Fruit fly (Drosophila melanogaster) whole organism, embryonic: Measurements from ENCODE around the gene CG8173.

Experiments
- Asciz ChIP-seq: fragments of 200-800 bp; sonication (Bioruptor generic); optimal IDR thresholded peaks from 2 replicates; lab custom pipeline; 2017; ENCODE audit warnings: missing biosample characterization, mild to moderate bottlenecking, missing genetic modification characterization, missing genetic modification reagents
- Blimp-1 ChIP-seq: fragments of 200-800 bp; sonication (Bioruptor generic); optimal IDR thresholded peaks from 3 replicates; lab custom pipeline; 2018; ENCODE audit warnings: missing biosample characterization, missing genetic modification characterization, mild to moderate bottlenecking, moderate library complexity, missing genetic modification reagents
- CG11456 ChIP-seq: fragments of 200-800 bp; sonication (Bioruptor generic); IDR thresholded peaks from 3 replicates; pipeline ENCODE4 v1.3.6; 2022; ENCODE audit warnings: missing biosample characterization, missing genetic modification characterization
- CG11695 ChIP-seq: fragments of 200-800 bp; sonication (Bioruptor generic); IDR thresholded peaks from 3 replicates; pipeline ENCODE4 v1.3.6; 2022; ENCODE audit warnings: missing biosample characterization, missing genetic modification characterization
- CG12071 ChIP-seq: fragments of 200-800 bp; sonication (Bioruptor generic); optimal IDR thresholded peaks from 3 replicates; lab custom pipeline; 2018; ENCODE audit warnings: missing biosample characterization, mild to moderate bottlenecking, missing genetic modification characterization
- CG12104 ChIP-seq: fragments of 200-800 bp; sonication (Bioruptor generic); optimal IDR thresholded peaks from 3 replicates; lab custom pipeline; 2016; ENCODE audit warnings: missing biosample characterization, missing genetic modification characterization
- CG13624 ChIP-seq: fragments of 200-800 bp; sonication (Bioruptor generic); optimal IDR thresholded peaks from 2 replicates; lab custom pipeline; 2016; ENCODE audit warnings: missing biosample characterization, missing genetic modification characterization
- CG1602 ChIP-seq: fragments of 200-800 bp; sonication (Bioruptor generic); optimal IDR thresholded peaks from 3 replicates; lab custom pipeline; 2016; ENCODE audit warnings: missing biosample characterization, missing genetic modification characterization
- CG1603 ChIP-seq: fragments of 200-800 bp; sonication (Bioruptor generic); optimal IDR thresholded peaks from 2 replicates; lab custom pipeline; 2019; ENCODE audit warnings: missing biosample characterization, mild to moderate bottlenecking, missing genetic modification characterization, moderate library complexity
- CG16815 ChIP-seq: fragments of 200-800 bp; sonication (Bioruptor generic); optimal IDR thresholded peaks from 3 replicates; lab custom pipeline; 2017; ENCODE audit warnings: missing biosample characterization, mild to moderate bottlenecking, missing genetic modification characterization
- CG17361 ChIP-seq: fragments of 200-800 bp; sonication (Bioruptor generic); IDR thresholded peaks from 3 replicates; pipeline ENCODE4 v1.3.6; 2022; ENCODE audit warnings: missing biosample characterization, missing genetic modification characterization
- CG17802 ChIP-seq: fragments of 200-800 bp; sonication (Bioruptor generic); optimal IDR thresholded peaks from 2 replicates; lab custom pipeline; 2018; ENCODE audit warnings: missing biosample characterization, mild to moderate bottlenecking, missing genetic modification characterization, moderate library complexity
- CG18619 ChIP-seq: fragments of 200-800 bp; sonication (Bioruptor generic); optimal IDR thresholded peaks from 3 replicates; lab custom pipeline; 2017; ENCODE audit warnings: missing biosample characterization, mild to moderate bottlenecking, missing genetic modification characterization
- CG18764 ChIP-seq: fragments of 200-800 bp; sonication (Bioruptor generic); optimal IDR thresholded peaks from 3 replicates; lab custom pipeline; 2016; ENCODE audit warnings: missing biosample characterization, missing genetic modification characterization
- CG2129 ChIP-seq: fragments of 200-800 bp; sonication (Bioruptor generic); IDR thresholded peaks from 2 replicates; pipeline ENCODE4 v1.3.6; 2022; ENCODE audit warnings: missing biosample characterization, missing genetic modification characterization; ENCODE audit not compliant: partially characterized antibody
- CG2678 ChIP-seq: fragments of 200-800 bp; sonication (Bioruptor generic); optimal IDR thresholded peaks from 3 replicates; lab custom pipeline; 2019; ENCODE audit warnings: missing biosample characterization, mild to moderate bottlenecking, missing genetic modification characterization, moderate library complexity
- CG30431 ChIP-seq: fragments of 200-800 bp; sonication (Bioruptor generic); optimal IDR thresholded peaks from 2 replicates; lab custom pipeline; 2017; ENCODE audit warnings: missing biosample characterization, missing genetic modification characterization
- CG3065 ChIP-seq: fragments of 200-800 bp; sonication (Bioruptor generic); optimal IDR thresholded peaks from 2 replicates; lab custom pipeline; 2016; ENCODE audit warnings: missing biosample characterization, missing genetic modification characterization
- CG6272 ChIP-seq: fragments of 200-800 bp; sonication (Bioruptor generic); IDR thresholded peaks from 2 replicates; pipeline ENCODE4 v1.3.6; 2022; ENCODE audit warnings: missing biosample characterization, missing genetic modification characterization
- CG6791 ChIP-seq: fragments of 200-800 bp; sonication (Bioruptor generic); IDR thresholded peaks from 3 replicates; pipeline ENCODE4 v1.3.6; 2022; ENCODE audit warnings: missing biosample characterization, missing genetic modification characterization; ENCODE audit not compliant: partially characterized antibody
- CG7745 ChIP-seq: fragments of 200-800 bp; sonication (Bioruptor generic); optimal IDR thresholded peaks from 2 replicates; lab custom pipeline; 2018; ENCODE audit warnings: missing biosample characterization, mild to moderate bottlenecking, missing genetic modification characterization, moderate library complexity
- CG8924 ChIP-seq: fragments of 200-800 bp; optimal IDR thresholded peaks from 3 replicates; lab custom pipeline; 2019; ENCODE audit warnings: missing biosample characterization, mild to moderate bottlenecking, missing genetic modification characterization, moderate library complexity
- CG9797 ChIP-seq: fragments of 200-800 bp; sonication (Bioruptor generic); optimal IDR thresholded peaks from 3 replicates; lab custom pipeline; 2018; ENCODE audit warnings: missing biosample characterization, mild to moderate bottlenecking, missing genetic modification characterization
- CTCF ChIP-seq: fragments of 200-800 bp; sonication (Bioruptor generic); optimal IDR thresholded peaks from 2 replicates; lab custom pipeline; 2017; ENCODE audit warnings: missing biosample characterization, mild to moderate bottlenecking, missing genetic modification characterization, moderate library complexity
- CoRest ChIP-seq: fragments of 200-800 bp; sonication (Bioruptor generic); optimal IDR thresholded peaks from 3 replicates; lab custom pipeline; 2018; ENCODE audit warnings: missing biosample characterization, mild to moderate bottlenecking, missing genetic modification characterization, moderate library complexity
- D19B ChIP-seq: fragments of 200-800 bp; sonication (Bioruptor generic); optimal IDR thresholded peaks from 2 replicates; lab custom pipeline; 2017; ENCODE audit warnings: missing biosample characterization, mild to moderate bottlenecking, missing genetic modification characterization
- Hr3 ChIP-seq: fragments of 200-800 bp; sonication (Bioruptor generic); optimal IDR thresholded peaks from 3 replicates; lab custom pipeline; 2016; ENCODE audit warnings: missing biosample characterization, missing genetic modification characterization
- Hr39 ChIP-seq: fragments of >200 bp; optimal IDR thresholded peaks from 2 replicates; lab custom pipeline; 2017
- Lpt ChIP-seq: fragments of >200 bp; optimal IDR thresholded peaks from 2 replicates; lab custom pipeline; 2018; ENCODE audit warnings: missing biosample characterization, missing genetic modification characterization
- Ptx1 ChIP-seq: fragments of 200-800 bp; sonication (Bioruptor generic); IDR thresholded peaks from 2 replicates; pipeline ENCODE4 v1.3.6; 2022; ENCODE audit warnings: missing biosample characterization, missing genetic modification characterization
- Sox102F ChIP-seq: fragments of 200-800 bp; sonication (Bioruptor generic); optimal IDR thresholded peaks from 2 replicates; lab custom pipeline; 2018; ENCODE audit warnings: missing biosample characterization, mild to moderate bottlenecking, missing genetic modification characterization, moderate library complexity
- ab ChIP-seq: fragments of 200-800 bp; sonication (Bioruptor generic); optimal IDR thresholded peaks from 2 replicates; lab custom pipeline; 2016; ENCODE audit warnings: missing biosample characterization, missing genetic modification characterization
- abd-A ChIP-seq: fragments of 200-800 bp; sonication (Bioruptor generic); optimal IDR thresholded peaks from 3 replicates; lab custom pipeline; 2019; ENCODE audit warnings: missing biosample characterization, mild to moderate bottlenecking, missing genetic modification characterization, moderate library complexity
- ap ChIP-seq: fragments of 200-800 bp; sonication (Bioruptor generic); IDR thresholded peaks from 2 replicates; pipeline ENCODE4 v1.3.6; 2022; ENCODE audit warnings: missing biosample characterization, missing genetic modification characterization
- caup ChIP-seq: fragments of 200-800 bp; sonication (Bioruptor generic); optimal IDR thresholded peaks from 3 replicates; lab custom pipeline; 2017; ENCODE audit warnings: missing biosample characterization, mild to moderate bottlenecking, missing genetic modification characterization, moderate library complexity; ENCODE audit not compliant: severe bottlenecking
- chinmo ChIP-seq: fragments of 200-800 bp; sonication (Bioruptor generic); IDR thresholded peaks from 4 replicates; pipeline ENCODE4 v1.3.6; 2022; ENCODE audit warnings: missing biosample characterization, missing genetic modification characterization; ENCODE audit not compliant: partially characterized antibody
- ci ChIP-seq: fragments of 200-800 bp; sonication (Bioruptor generic); IDR thresholded peaks from 3 replicates; pipeline ENCODE4 v1.3.6; 2022; ENCODE audit warnings: missing biosample characterization, missing genetic modification characterization
- croc ChIP-seq: fragments of 200-800 bp; sonication (Bioruptor generic); conservative IDR thresholded peaks from 3 replicates; pipeline ENCODE4 v1.3.6; 2022; ENCODE audit warnings: missing biosample characterization, missing genetic modification characterization
- emc ChIP-seq: fragments of 200-800 bp; sonication (Bioruptor generic); optimal IDR thresholded peaks from 2 replicates; lab custom pipeline; 2016; ENCODE audit warnings: missing biosample characterization, missing genetic modification characterization
- fd64A ChIP-seq: fragments of 200-800 bp; sonication (Bioruptor generic); optimal IDR thresholded peaks from 3 replicates; lab custom pipeline; 2018; ENCODE audit warnings: missing biosample characterization, mild to moderate bottlenecking, missing genetic modification characterization
- gcm2 ChIP-seq: fragments of 200-800 bp; sonication (Bioruptor generic); optimal IDR thresholded peaks from 2 replicates; lab custom pipeline; 2016; ENCODE audit warnings: missing biosample characterization, missing genetic modification characterization
- gro ChIP-seq: fragments of 200-800 bp; sonication (Bioruptor generic); optimal IDR thresholded peaks from 2 replicates; lab custom pipeline; 2016; ENCODE audit warnings: missing biosample characterization, missing genetic modification characterization
- h ChIP-seq: fragments of >200 bp; optimal IDR thresholded peaks from 2 replicates; lab custom pipeline; 2017
- her ChIP-seq: fragments of 200-800 bp; sonication (Bioruptor generic); optimal IDR thresholded peaks from 2 replicates; lab custom pipeline; 2016; ENCODE audit warnings: missing biosample characterization, missing genetic modification characterization
- jigr1 ChIP-seq: fragments of 200-800 bp; sonication (Bioruptor generic); IDR thresholded peaks from 3 replicates; pipeline ENCODE4 v1.3.6; 2022; ENCODE audit warnings: missing biosample characterization, missing genetic modification characterization
- mirr ChIP-seq: fragments of 200-800 bp; sonication (Bioruptor generic); optimal IDR thresholded peaks from 3 replicates; lab custom pipeline; 2018; ENCODE audit warnings: missing biosample characterization, mild to moderate bottlenecking, missing genetic modification characterization
- pho ChIP-seq: fragments of 200-800 bp; sonication (Bioruptor generic); optimal IDR thresholded peaks from 2 replicates; lab custom pipeline; 2016; ENCODE audit warnings: missing biosample characterization, missing genetic modification characterization
- prd ChIP-seq, 3 experiments: fragments of >200 bp in 2 of 3; fragments of 200-800 bp in 1 of 3; sonication (Bioruptor generic) in 1 of 3; optimal IDR thresholded peaks in 2 of 3; IDR thresholded peaks in 1 of 3; 2 replicates in 2 of 3; 3 replicates in 1 of 3; pipeline versions ENCODE4 v1.3.6 to Lab custom; 2017 to 2022; ENCODE audit warnings: missing biosample characterization in 1 of 3, missing genetic modification characterization in 1 of 3
- ro ChIP-seq: fragments of 200-800 bp; sonication (Bioruptor generic); IDR thresholded peaks from 2 replicates; pipeline ENCODE4 v1.3.6; 2022; ENCODE audit warnings: missing biosample characterization, missing genetic modification characterization
- row ChIP-seq: fragments of 200-800 bp; sonication (Bioruptor generic); IDR thresholded peaks from 3 replicates; pipeline ENCODE4 v1.3.6; 2022; ENCODE audit warnings: missing biosample characterization, missing genetic modification characterization
- unpg ChIP-seq: fragments of 200-800 bp; sonication (Bioruptor generic); optimal IDR thresholded peaks from 3 replicates; lab custom pipeline; 2018; ENCODE audit warnings: missing biosample characterization, mild to moderate bottlenecking, missing genetic modification characterization, moderate library complexity
- wor ChIP-seq: fragments of 200-800 bp; sonication (Bioruptor generic); IDR thresholded peaks from 2 replicates; pipeline ENCODE4 v1.3.6; 2022; ENCODE audit warnings: missing biosample characterization, missing genetic modification characterization
- yki ChIP-seq: fragments of >200 bp; optimal IDR thresholded peaks from 3 replicates; lab custom pipeline; 2018

Gene CG8173

DNA sequence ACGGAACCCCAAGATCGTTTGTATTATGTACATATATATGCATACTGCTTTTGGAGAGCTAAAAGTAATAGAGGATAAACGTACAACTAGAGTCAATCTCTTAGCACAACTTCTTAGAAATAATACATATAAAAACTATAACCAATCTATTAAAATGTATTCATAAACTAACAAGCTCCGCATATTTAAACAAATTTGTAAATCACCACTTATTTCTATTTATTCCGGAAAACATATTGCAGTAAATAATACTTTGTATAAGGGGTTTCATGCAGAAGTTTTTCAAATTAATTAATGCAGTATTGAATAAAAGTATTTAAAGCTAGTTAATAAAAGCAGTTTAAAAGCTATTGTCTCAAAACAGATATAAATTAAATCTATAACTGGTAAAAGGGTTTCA, 3.0 kb upstream of the CG8173 start (continued):
- TF ChIP-seq ci (GFP tag; lab: Robert Waterston, UW) (no peak), CG6272 (GFP tag; lab: Robert Waterston, UW) (no peak), CG1602 (GFP tag; lab: Kevin White, UChicago) (no peak), CG17361 (GFP tag; lab: Robert Waterston, UW) (0 out of 3 replicates have a peak, but pooled peaks have one; percentile 13), ab (GFP tag; lab: Kevin White, UChicago) (no peak), fd64A (no peak), CTCF (no peak), CG11695 (GFP tag; lab: Robert Waterston, UW) (no peak), CG11456 (GFP tag; lab: Robert Waterston, UW) (no peak), CG13624 (GFP tag; lab: Kevin White, UChicago) (no peak), CG1603 (tag; lab: Kevin White, UChicago) (peak; percentile 6), CG18619 (no peak), ap (GFP tag; lab: Robert Waterston, UW) (no peak), CG30431 (no peak), gcm2 (GFP tag; lab: Kevin White, UChicago) (no peak), jigr1 (GFP tag; lab: Robert Waterston, UW) (no peak), mirr (GFP tag; lab: Kevin White, UChicago) (no peak), CG3065 (GFP tag; lab: Kevin White, UChicago) (no peak), unpg (GFP tag; lab: Kevin White, UChicago) (no peak), h (lab: Kevin White, UChicago) (no peak), yki (lab: Kevin White, UChicago) (no peak), Hr39 (lab: Kevin White, UChicago) (no peak), caup (GFP tag; lab: Kevin White, UChicago) (no peak), wor (no peak), pho (no peak), Sox102F (GFP tag; lab: Kevin White, UChicago) (no peak), gro (GFP tag; lab: Kevin White, UChicago) (no peak), CG2129 (GFP tag; lab: Robert Waterston, UW) (no peak), chinmo (GFP tag; lab: Robert Waterston, UW) (no peak), CG18764 (GFP tag; lab: Kevin White, UChicago) (no peak), Lpt (GFP tag; lab: Kevin White, UChicago) (no peak), CoRest (tag; lab: Kevin White, UChicago) (peak; percentile 44), Asciz (GFP tag; lab: Kevin White, UChicago) (no peak), CG2678 (tag; lab: Kevin White, UChicago) (peak; percentile 38), CG7745 (tag; lab: Kevin White, UChicago) (no peak), ro (GFP tag; lab: Robert Waterston, UW) (no peak), her (GFP tag; lab: Kevin White, UChicago) (no peak), CG9797 (GFP tag; lab: Kevin White, UChicago) (no peak), row (GFP tag; lab: Robert Waterston, UW) (0 out of 3 replicates have a peak, but pooled peaks have one; percentile 16), CG12104 (GFP tag; lab: Kevin White, UChicago) (peak; percentile 21), CG16815 (GFP tag; lab: Kevin White, UChicago) (peak; percentile 6), CG17802 (tag; lab: Kevin White, UChicago) (no peak), prd (optimal IDR thresholded peaks at IDR 0.05; lab: Kevin White, UChicago) (no peak), prd (GFP tag; IDR thresholded peaks at IDR 0.05; lab: Robert Waterston, UW) (no peak), CG8924 (tag; lab: Kevin White, UChicago) (peak; percentile 38), Hr3 (peak; percentile 8), croc (GFP tag; lab: Robert Waterston, UW) (no peak), Blimp-1 (no peak), CG12071 (no peak), D19B (GFP tag; lab: Kevin White, UChicago) (no peak), emc (GFP tag; lab: Kevin White, UChicago) (no peak), Ptx1 (no peak), abd-A (tag; lab: Kevin White, UChicago) (no peak), CG6791 (no peak)
